Fruit fly (Drosophila melanogaster) whole organism, embryonic: ENCODE data around the gene CG42579.

Experiments used
- Bdp1 ChIP-seq: fragments of 200-800 bp; sonication (Bioruptor generic); optimal IDR thresholded peaks from 3 replicates; lab custom pipeline; 2016; ENCODE audit warnings: missing biosample characterization, missing genetic modification characterization
- CG11247 ChIP-seq: fragments of 200-800 bp; sonication (Bioruptor generic); IDR thresholded peaks from 2 replicates; pipeline ENCODE4 v1.3.6; 2022; ENCODE audit warnings: missing biosample characterization, missing genetic modification characterization
- CG11504 ChIP-seq: fragments of 200-800 bp; sonication (Bioruptor generic); optimal IDR thresholded peaks from 3 replicates; lab custom pipeline; 2019; ENCODE audit warnings: missing biosample characterization, mild to moderate bottlenecking, missing genetic modification characterization, moderate library complexity
- CG12104 ChIP-seq: fragments of 200-800 bp; sonication (Bioruptor generic); optimal IDR thresholded peaks from 3 replicates; lab custom pipeline; 2016; ENCODE audit warnings: missing biosample characterization, missing genetic modification characterization
- CG12299 ChIP-seq: fragments of 200-800 bp; sonication (Bioruptor generic); optimal IDR thresholded peaks from 2 replicates; lab custom pipeline; 2018; ENCODE audit warnings: missing biosample characterization, mild to moderate bottlenecking, missing genetic modification characterization
- CG13624 ChIP-seq: fragments of 200-800 bp; sonication (Bioruptor generic); optimal IDR thresholded peaks from 2 replicates; lab custom pipeline; 2016; ENCODE audit warnings: missing biosample characterization, missing genetic modification characterization
- CG13894 ChIP-seq: fragments of 200-800 bp; sonication (Bioruptor generic); optimal IDR thresholded peaks from 3 replicates; lab custom pipeline; 2018; ENCODE audit warnings: missing biosample characterization, mild to moderate bottlenecking, missing genetic modification characterization, moderate library complexity
- CG15479 ChIP-seq: fragments of 200-800 bp; sonication (Bioruptor generic); optimal IDR thresholded peaks from 3 replicates; lab custom pipeline; 2019; ENCODE audit warnings: missing biosample characterization, mild to moderate bottlenecking, missing genetic modification characterization, moderate library complexity
- CG17829 ChIP-seq: fragments of 200-800 bp; optimal IDR thresholded peaks from 2 replicates; lab custom pipeline; 2019; ENCODE audit warnings: missing biosample characterization, mild to moderate bottlenecking, missing genetic modification characterization, moderate library complexity
- CG32772 ChIP-seq: fragments of 200-800 bp; sonication (Bioruptor generic); IDR thresholded peaks from 2 replicates; pipeline ENCODE4 v1.3.6; 2022; ENCODE audit warnings: missing biosample characterization, missing genetic modification characterization
- CG4282 ChIP-seq: fragments of 200-800 bp; sonication (Bioruptor generic); optimal IDR thresholded peaks from 2 replicates; lab custom pipeline; 2016; ENCODE audit warnings: missing biosample characterization, missing genetic modification characterization
- CG6854 ChIP-seq: fragments of 200-800 bp; sonication (Bioruptor generic); optimal IDR thresholded peaks from 3 replicates; lab custom pipeline; 2017; ENCODE audit warnings: missing biosample characterization, mild to moderate bottlenecking, missing genetic modification characterization
- CG7357 ChIP-seq: fragments of 200-800 bp; sonication (Bioruptor generic); IDR thresholded peaks from 3 replicates; pipeline ENCODE4 v1.3.6; 2022; ENCODE audit warnings: missing biosample characterization, missing genetic modification characterization
- CG7786 ChIP-seq: fragments of 200-800 bp; sonication (Bioruptor generic); optimal IDR thresholded peaks from 2 replicates; lab custom pipeline; 2016; ENCODE audit warnings: missing biosample characterization, missing genetic modification characterization
- CG9817 ChIP-seq: fragments of 200-800 bp; sonication (Bioruptor generic); optimal IDR thresholded peaks from 2 replicates; lab custom pipeline; 2018; ENCODE audit warnings: missing biosample characterization, mild to moderate bottlenecking, missing genetic modification characterization, moderate library complexity
- CHES-1-like ChIP-seq: fragments of 200-800 bp; sonication (Bioruptor generic); optimal IDR thresholded peaks from 2 replicates; lab custom pipeline; 2016; ENCODE audit warnings: missing biosample characterization, missing genetic modification characterization
- CkIIα-i1 ChIP-seq: fragments of 200-800 bp; sonication (Bioruptor generic); IDR thresholded peaks from 2 replicates; pipeline ENCODE4 v1.3.6; 2022; ENCODE audit warnings: missing biosample characterization, missing genetic modification characterization
- D ChIP-seq, 2 experiments: fragments of 200-800 bp in 1 of 2; fragments of >200 bp in 1 of 2; sonication (Bioruptor generic) in 1 of 2; optimal IDR thresholded peaks; 2 replicates in 1 of 2; 3 replicates in 1 of 2; lab custom pipeline; 2017; ENCODE audit warnings: mild to moderate bottlenecking in 1 of 2, missing biosample characterization in 1 of 2, missing genetic modification characterization in 1 of 2, missing genetic modification reagents in 1 of 2
- Drgx ChIP-seq: fragments of 200-800 bp; sonication (Bioruptor generic); IDR thresholded peaks from 2 replicates; pipeline ENCODE4 v1.3.6; 2022; ENCODE audit warnings: missing biosample characterization, missing genetic modification characterization
- Fer2 ChIP-seq: fragments of 200-800 bp; sonication (Bioruptor generic); optimal IDR thresholded peaks from 2 replicates; lab custom pipeline; 2018; ENCODE audit warnings: missing biosample characterization, mild to moderate bottlenecking, missing genetic modification characterization, moderate library complexity
- GATAe ChIP-seq: fragments of 200-800 bp; sonication (Bioruptor generic); conservative IDR thresholded peaks from 2 replicates; pipeline ENCODE4 v1.3.6; 2022; ENCODE audit warnings: missing biosample characterization, missing genetic modification characterization
- HmgD ChIP-seq: fragments of 200-800 bp; sonication (Bioruptor generic); optimal IDR thresholded peaks from 3 replicates; lab custom pipeline; 2016; ENCODE audit warnings: missing biosample characterization, missing genetic modification characterization
- HmgZ ChIP-seq: fragments of 200-800 bp; sonication (Bioruptor generic); optimal IDR thresholded peaks from 2 replicates; lab custom pipeline; 2018; ENCODE audit warnings: missing biosample characterization, mild to moderate bottlenecking, missing genetic modification characterization
- Neu2 ChIP-seq: fragments of 200-800 bp; sonication (Bioruptor generic); optimal IDR thresholded peaks from 3 replicates; lab custom pipeline; 2016; ENCODE audit warnings: missing biosample characterization, missing genetic modification characterization, borderline replicate concordance
- Oaz ChIP-seq: fragments of 200-800 bp; sonication (Bioruptor generic); IDR thresholded peaks from 2 replicates; pipeline ENCODE4 v1.3.6; 2022; ENCODE audit warnings: missing biosample characterization, missing genetic modification characterization
- Oli ChIP-seq: fragments of 200-800 bp; sonication (Bioruptor generic); optimal IDR thresholded peaks from 2 replicates; lab custom pipeline; 2018; ENCODE audit warnings: missing biosample characterization, mild to moderate bottlenecking, missing genetic modification characterization, moderate library complexity
- Opbp ChIP-seq: fragments of 200-800 bp; sonication (Bioruptor generic); IDR thresholded peaks from 3 replicates; pipeline ENCODE4 v1.3.6; 2022; ENCODE audit warnings: missing biosample characterization, missing genetic modification characterization; ENCODE audit not compliant: partially characterized antibody
- Sin3A ChIP-seq: fragments of >200 bp; optimal IDR thresholded peaks from 2 replicates; lab custom pipeline; 2018
- Six4 ChIP-seq: fragments of 200-800 bp; sonication (Bioruptor generic); optimal IDR thresholded peaks from 2 replicates; lab custom pipeline; 2016; ENCODE audit warnings: missing biosample characterization, missing genetic modification characterization
- Sox102F ChIP-seq: fragments of 200-800 bp; sonication (Bioruptor generic); optimal IDR thresholded peaks from 2 replicates; lab custom pipeline; 2018; ENCODE audit warnings: missing biosample characterization, mild to moderate bottlenecking, missing genetic modification characterization, moderate library complexity
- amos ChIP-seq: fragments of 200-800 bp; sonication (Bioruptor generic); IDR thresholded peaks from 2 replicates; pipeline ENCODE4 v1.3.6; 2022; ENCODE audit warnings: missing biosample characterization, missing genetic modification characterization; ENCODE audit not compliant: partially characterized antibody
- chm ChIP-seq: fragments of 200-800 bp; sonication (Bioruptor generic); IDR thresholded peaks from 2 replicates; pipeline ENCODE4 v1.3.6; 2022; ENCODE audit warnings: missing biosample characterization, missing genetic modification characterization
- crc ChIP-seq: fragments of 200-800 bp; sonication (Bioruptor generic); optimal IDR thresholded peaks from 2 replicates; lab custom pipeline; 2016; ENCODE audit warnings: missing biosample characterization, missing genetic modification characterization
- dati ChIP-seq: fragments of 200-800 bp; sonication (Bioruptor generic); IDR thresholded peaks from 2 replicates; pipeline ENCODE4 v1.3.6; 2022; ENCODE audit warnings: missing biosample characterization, missing genetic modification characterization
- ems ChIP-seq: fragments of 200-800 bp; sonication (Bioruptor generic); optimal IDR thresholded peaks from 3 replicates; lab custom pipeline; 2016; ENCODE audit warnings: missing biosample characterization, missing genetic modification characterization
- h ChIP-seq: fragments of >200 bp; optimal IDR thresholded peaks from 2 replicates; lab custom pipeline; 2017
- mirr ChIP-seq: fragments of 200-800 bp; sonication (Bioruptor generic); optimal IDR thresholded peaks from 3 replicates; lab custom pipeline; 2018; ENCODE audit warnings: missing biosample characterization, mild to moderate bottlenecking, missing genetic modification characterization
- nau ChIP-seq: fragments of 200-800 bp; sonication (Bioruptor generic); optimal IDR thresholded peaks from 3 replicates; lab custom pipeline; 2017; ENCODE audit warnings: missing biosample characterization, mild to moderate bottlenecking, missing genetic modification characterization, missing genetic modification reagents
- nmo ChIP-seq: fragments of 200-800 bp; sonication (Bioruptor generic); optimal IDR thresholded peaks from 2 replicates; lab custom pipeline; 2018; ENCODE audit warnings: missing biosample characterization, mild to moderate bottlenecking, missing genetic modification characterization, moderate library complexity
- p53 ChIP-seq: fragments of 200-800 bp; sonication (Bioruptor generic); optimal IDR thresholded peaks from 2 replicates; lab custom pipeline; 2016; ENCODE audit warnings: missing biosample characterization, missing genetic modification characterization
- pan ChIP-seq, 4 experiments: fragments of >200 bp in 3 of 4; fragments of 200-800 bp in 1 of 4; sonication (Bioruptor generic) in 1 of 4; optimal IDR thresholded peaks in 3 of 4; IDR thresholded peaks in 1 of 4; 2 replicates each; pipeline versions ENCODE4 v1.3.6 to Lab custom; 2017 to 2022; ENCODE audit warnings: missing biosample characterization in 2 of 4, missing genetic modification characterization in 2 of 4, mixed read lengths in 1 of 4
- peb ChIP-seq: fragments of 200-800 bp; sonication (Bioruptor generic); IDR thresholded peaks from 2 replicates; pipeline ENCODE4 v1.3.6; 2022; ENCODE audit warnings: missing biosample characterization, missing genetic modification characterization
- pum ChIP-seq: fragments of 200-800 bp; sonication (Bioruptor generic); optimal IDR thresholded peaks from 2 replicates; lab custom pipeline; 2016; ENCODE audit warnings: missing biosample characterization, missing genetic modification characterization
- rib ChIP-seq: fragments of 200-800 bp; sonication (Bioruptor generic); IDR thresholded peaks from 2 replicates; pipeline ENCODE4 v1.3.6; 2022; ENCODE audit warnings: missing biosample characterization, missing genetic modification characterization
- row ChIP-seq: fragments of 200-800 bp; sonication (Bioruptor generic); IDR thresholded peaks from 3 replicates; pipeline ENCODE4 v1.3.6; 2022; ENCODE audit warnings: missing biosample characterization, missing genetic modification characterization
- sim ChIP-seq: fragments of 200-800 bp; sonication (Bioruptor generic); IDR thresholded peaks from 2 replicates; pipeline ENCODE4 v1.3.6; 2022; ENCODE audit warnings: missing biosample characterization, missing genetic modification characterization
- sima ChIP-seq: fragments of 200-800 bp; sonication (Bioruptor generic); optimal IDR thresholded peaks from 2 replicates; lab custom pipeline; 2016; ENCODE audit warnings: missing biosample characterization, missing genetic modification characterization
- tap ChIP-seq: fragments of 200-800 bp; optimal IDR thresholded peaks from 3 replicates; lab custom pipeline; 2019; ENCODE audit warnings: missing biosample characterization, mild to moderate bottlenecking, missing genetic modification characterization, moderate library complexity
- twi ChIP-seq: fragments of 200-800 bp; optimal IDR thresholded peaks from 2 replicates; lab custom pipeline; 2019; ENCODE audit warnings: missing biosample characterization, mild to moderate bottlenecking, missing genetic modification characterization, moderate library complexity
- zen ChIP-seq: fragments of 200-800 bp; sonication (Bioruptor generic); optimal IDR thresholded peaks from 3 replicates; lab custom pipeline; 2018; ENCODE audit warnings: missing biosample characterization, mild to moderate bottlenecking, missing genetic modification characterization, moderate library complexity
- zf30C ChIP-seq: fragments of 200-800 bp; sonication (Bioruptor generic); optimal IDR thresholded peaks from 3 replicates; lab custom pipeline; 2018; ENCODE audit warnings: missing biosample characterization, mild to moderate bottlenecking, missing genetic modification characterization

CG42579 gene

dm6 chrX:20519049-20519448 is 8.4 kb upstream of the CG42579 start (continued):
- TF ChIP-seq GATAe (GFP tag; lab: Robert Waterston, UW) (no peak), Oaz (GFP tag; lab: Robert Waterston, UW) (no peak), chm (no peak), CG13894 (no peak), nau (GFP tag; lab: Kevin White, UChicago) (no peak), crc (no peak), CkIIα-i1 (GFP tag; lab: Robert Waterston, UW) (no peak), dati (no peak), p53 (GFP tag; lab: Kevin White, UChicago) (no peak), Six4 (no peak), row (peak; percentile 72), CG15479 (GFP tag; lab: Kevin White, UChicago) (no peak), CG7357 (GFP tag; lab: Robert Waterston, UW) (no peak), nmo (peak; percentile 7), CG11247 (GFP tag; lab: Robert Waterston, UW) (no peak; the same call in 1 of the 2 replicates), sima (GFP tag; lab: Kevin White, UChicago) (no peak), amos (no peak), zen (tag; lab: Kevin White, UChicago) (no peak), Drgx (peak; percentile 74), HmgD (GFP tag; lab: Kevin White, UChicago) (no peak), CG12104 (no peak), CG32772 (GFP tag; lab: Robert Waterston, UW) (peak; percentile 42; the same call in 1 of the 2 replicates), Bdp1 (GFP tag; lab: Kevin White, UChicago) (no peak), Fer2 (no peak), CG13624 (no peak), Sox102F (GFP tag; lab: Kevin White, UChicago) (peak; percentile 76), CG6854 (GFP tag; lab: Kevin White, UChicago) (no peak), CG7786 (GFP tag; lab: Kevin White, UChicago) (peak; percentile 46), D (optimal IDR thresholded peaks at IDR 0.05; lab: Kevin White, UChicago) (no peak), D (GFP tag; optimal IDR thresholded peaks at IDR 0.05; lab: Kevin White, UChicago) (no peak), Neu2 (GFP tag; lab: Kevin White, UChicago) (no peak), CG11504 (tag; lab: Kevin White, UChicago) (peak; percentile 65), Oli (peak; percentile 64), CG4282 (GFP tag; lab: Kevin White, UChicago) (no peak), zf30C (GFP tag; lab: Kevin White, UChicago) (no peak), pan (optimal IDR thresholded peaks at IDR 0.05; lab: Kevin White, UChicago) (no peak), pan (GFP tag; optimal IDR thresholded peaks at IDR 0.05 in 1 of 2, IDR thresholded peaks at IDR 0.05 in 1 of 2) (peak in 1 of 2 experiments; percentile 57), rib (GFP tag; lab: Robert Waterston, UW) (no peak), tap (tag; lab: Kevin White, UChicago) (no peak), sim (GFP tag; lab: Robert Waterston, UW) (0 out of 2 replicates have a peak, but pooled peaks have one; percentile 5), Opbp (no peak), peb (GFP tag; lab: Robert Waterston, UW) (no peak), pum (peak; percentile 45), HmgZ (tag; lab: Kevin White, UChicago) (peak; percentile 6), h (no peak), twi (tag; lab: Kevin White, UChicago) (no peak), CHES-1-like (GFP tag; lab: Kevin White, UChicago) (no peak), Sin3A (lab: Kevin White, UChicago) (no peak), CG17829 (tag; lab: Kevin White, UChicago) (no peak), ems (GFP tag; lab: Kevin White, UChicago) (no peak), mirr (no peak), CG9817 (peak; percentile 39), CG12299 (tag; lab: Kevin White, UChicago) (no peak)
